Fruit fly (Drosophila melanogaster): Measurements from ENCODE around the gene CG10841.

dm6 chr3R:13672898-13673297 is 41.2 kb downstream of the CG10841 start:
- TF ChIP-seq CTCF (optimal IDR thresholded peaks at IDR 0.05): no peak
- no peak for TF ChIP-seq CG8478 (optimal IDR thresholded peaks at IDR 0.05)
